Fruit fly (Drosophila melanogaster) whole organism, embryonic: ENCODE measurements around the gene stet.

Experiments
- Ada2b ChIP-seq: fragments of 200-800 bp; sonication (Bioruptor generic); IDR thresholded peaks from 2 replicates; pipeline ENCODE4 v1.3.6; 2022; ENCODE audit warnings: missing biosample characterization, missing genetic modification characterization
- Adf1 ChIP-seq: fragments of 200-800 bp; sonication (Bioruptor generic); IDR thresholded peaks from 2 replicates; pipeline ENCODE4 v1.3.6; 2022; ENCODE audit warnings: missing biosample characterization, missing genetic modification characterization
- CG10274 ChIP-seq: fragments of 200-800 bp; sonication (Bioruptor generic); optimal IDR thresholded peaks from 3 replicates; lab custom pipeline; 2017; ENCODE audit warnings: missing biosample characterization, mild to moderate bottlenecking, missing genetic modification characterization
- CG10959 ChIP-seq: fragments of 200-800 bp; sonication (Bioruptor generic); IDR thresholded peaks from 2 replicates; pipeline ENCODE4 v1.3.6; 2022; ENCODE audit warnings: missing biosample characterization, missing genetic modification characterization
- CG11085 ChIP-seq: fragments of 200-800 bp; sonication (Bioruptor generic); IDR thresholded peaks from 2 replicates; pipeline ENCODE4 v1.3.6; 2022; ENCODE audit warnings: missing biosample characterization, missing genetic modification characterization
- CG12071 ChIP-seq: fragments of 200-800 bp; sonication (Bioruptor generic); optimal IDR thresholded peaks from 3 replicates; lab custom pipeline; 2018; ENCODE audit warnings: missing biosample characterization, mild to moderate bottlenecking, missing genetic modification characterization
- CG12236 ChIP-seq: fragments of 200-800 bp; sonication (Bioruptor generic); optimal IDR thresholded peaks from 2 replicates; lab custom pipeline; 2016; ENCODE audit warnings: missing biosample characterization, missing genetic modification characterization
- CG12299 ChIP-seq: fragments of 200-800 bp; sonication (Bioruptor generic); optimal IDR thresholded peaks from 2 replicates; lab custom pipeline; 2018; ENCODE audit warnings: missing biosample characterization, mild to moderate bottlenecking, missing genetic modification characterization
- CG13624 ChIP-seq: fragments of 200-800 bp; sonication (Bioruptor generic); optimal IDR thresholded peaks from 2 replicates; lab custom pipeline; 2016; ENCODE audit warnings: missing biosample characterization, missing genetic modification characterization
- CG13894 ChIP-seq: fragments of 200-800 bp; sonication (Bioruptor generic); optimal IDR thresholded peaks from 3 replicates; lab custom pipeline; 2018; ENCODE audit warnings: missing biosample characterization, mild to moderate bottlenecking, missing genetic modification characterization, moderate library complexity
- CG14667 ChIP-seq: fragments of 200-800 bp; sonication (Bioruptor generic); IDR thresholded peaks from 2 replicates; pipeline ENCODE4 v1.3.6; 2022; ENCODE audit warnings: missing biosample characterization, missing genetic modification characterization
- CG17328 ChIP-seq: fragments of 200-800 bp; sonication (Bioruptor generic); IDR thresholded peaks from 2 replicates; pipeline ENCODE4 v1.3.6; 2022; ENCODE audit warnings: missing biosample characterization, missing genetic modification characterization
- CG18599 ChIP-seq: fragments of 200-800 bp; sonication (Bioruptor generic); optimal IDR thresholded peaks from 3 replicates; lab custom pipeline; 2017; ENCODE audit warnings: missing biosample characterization, missing genetic modification characterization, mild to moderate bottlenecking, moderate library complexity, missing genetic modification reagents
- CG18764 ChIP-seq: fragments of 200-800 bp; sonication (Bioruptor generic); optimal IDR thresholded peaks from 3 replicates; lab custom pipeline; 2016; ENCODE audit warnings: missing biosample characterization, missing genetic modification characterization
- CG30020 ChIP-seq: fragments of 200-800 bp; optimal IDR thresholded peaks from 2 replicates; lab custom pipeline; 2019; ENCODE audit warnings: missing biosample characterization, mild to moderate bottlenecking, missing genetic modification characterization, moderate library complexity
- CG32532 ChIP-seq: fragments of 200-800 bp; sonication (Bioruptor generic); IDR thresholded peaks from 2 replicates; pipeline ENCODE4 v1.3.6; 2022; ENCODE audit warnings: missing biosample characterization, missing genetic modification characterization
- CG3838 ChIP-seq: fragments of 200-800 bp; sonication (Bioruptor generic); optimal IDR thresholded peaks from 3 replicates; lab custom pipeline; 2016; ENCODE audit warnings: missing biosample characterization, missing genetic modification characterization
- CG7372 ChIP-seq: fragments of 200-800 bp; sonication (Bioruptor generic); IDR thresholded peaks from 2 replicates; pipeline ENCODE4 v1.3.6; 2022; ENCODE audit warnings: missing biosample characterization, missing genetic modification characterization
- CG7745 ChIP-seq: fragments of 200-800 bp; sonication (Bioruptor generic); optimal IDR thresholded peaks from 2 replicates; lab custom pipeline; 2018; ENCODE audit warnings: missing biosample characterization, mild to moderate bottlenecking, missing genetic modification characterization, moderate library complexity
- CG7786 ChIP-seq: fragments of 200-800 bp; sonication (Bioruptor generic); optimal IDR thresholded peaks from 2 replicates; lab custom pipeline; 2016; ENCODE audit warnings: missing biosample characterization, missing genetic modification characterization
- CG8281 ChIP-seq: fragments of 200-800 bp; sonication (Bioruptor generic); optimal IDR thresholded peaks from 2 replicates; lab custom pipeline; 2018; ENCODE audit warnings: missing biosample characterization, mild to moderate bottlenecking, missing genetic modification characterization, moderate library complexity
- Dip2 ChIP-seq: fragments of 200-800 bp; sonication (Bioruptor generic); IDR thresholded peaks from 2 replicates; pipeline ENCODE4 v1.3.6; 2022; ENCODE audit warnings: missing biosample characterization, missing genetic modification characterization
- E2f2 ChIP-seq: fragments of 200-800 bp; sonication (Bioruptor generic); IDR thresholded peaks from 2 replicates; pipeline ENCODE4 v1.3.6; 2022; ENCODE audit warnings: missing biosample characterization, missing genetic modification characterization
- GATAe ChIP-seq: fragments of 200-800 bp; sonication (Bioruptor generic); conservative IDR thresholded peaks from 2 replicates; pipeline ENCODE4 v1.3.6; 2022; ENCODE audit warnings: missing biosample characterization, missing genetic modification characterization
- HLH4C ChIP-seq: fragments of 200-800 bp; sonication (Bioruptor generic); IDR thresholded peaks from 3 replicates; pipeline ENCODE4 v1.3.6; 2022; ENCODE audit warnings: missing biosample characterization, missing genetic modification characterization; ENCODE audit not compliant: partially characterized antibody
- Hr51 ChIP-seq, 2 experiments: fragments of 200-800 bp; sonication (Bioruptor generic); optimal IDR thresholded peaks; 2 replicates in 1 of 2; 3 replicates in 1 of 2; lab custom pipeline; 2016 to 2018; ENCODE audit warnings: missing biosample characterization in 2 of 2, missing genetic modification characterization in 2 of 2, mild to moderate bottlenecking in 1 of 2, moderate library complexity in 1 of 2
- Max ChIP-seq: fragments of 200-800 bp; sonication (Bioruptor generic); optimal IDR thresholded peaks from 2 replicates; lab custom pipeline; 2016; ENCODE audit warnings: missing biosample characterization, mild to moderate bottlenecking, missing genetic modification characterization
- NK7.1 ChIP-seq: fragments of 200-800 bp; sonication (Bioruptor generic); optimal IDR thresholded peaks from 3 replicates; lab custom pipeline; 2016; ENCODE audit warnings: missing biosample characterization, missing genetic modification characterization
- Oaz ChIP-seq: fragments of 200-800 bp; sonication (Bioruptor generic); IDR thresholded peaks from 2 replicates; pipeline ENCODE4 v1.3.6; 2022; ENCODE audit warnings: missing biosample characterization, missing genetic modification characterization
- Opbp ChIP-seq: fragments of 200-800 bp; sonication (Bioruptor generic); IDR thresholded peaks from 3 replicates; pipeline ENCODE4 v1.3.6; 2022; ENCODE audit warnings: missing biosample characterization, missing genetic modification characterization; ENCODE audit not compliant: partially characterized antibody
- Ravus ChIP-seq: fragments of 200-800 bp; sonication (Bioruptor generic); IDR thresholded peaks from 2 replicates; pipeline ENCODE4 v1.3.6; 2022; ENCODE audit warnings: missing biosample characterization, missing genetic modification characterization
- Xbp1 ChIP-seq: fragments of 200-800 bp; sonication (Bioruptor generic); optimal IDR thresholded peaks from 3 replicates; lab custom pipeline; 2016; ENCODE audit warnings: missing biosample characterization, mild to moderate bottlenecking, missing genetic modification characterization
- ap ChIP-seq: fragments of 200-800 bp; sonication (Bioruptor generic); IDR thresholded peaks from 2 replicates; pipeline ENCODE4 v1.3.6; 2022; ENCODE audit warnings: missing biosample characterization, missing genetic modification characterization
- bigmax ChIP-seq: fragments of 200-800 bp; sonication (Bioruptor generic); optimal IDR thresholded peaks from 2 replicates; lab custom pipeline; 2018; ENCODE audit warnings: missing biosample characterization, mild to moderate bottlenecking, missing genetic modification characterization
- fd102C ChIP-seq: fragments of 200-800 bp; sonication (Bioruptor generic); optimal IDR thresholded peaks from 2 replicates; lab custom pipeline; 2018; ENCODE audit warnings: missing biosample characterization, mild to moderate bottlenecking, missing genetic modification characterization, moderate library complexity
- grn ChIP-seq: fragments of 200-800 bp; sonication (Bioruptor generic); optimal IDR thresholded peaks from 3 replicates; lab custom pipeline; 2017; ENCODE audit warnings: missing biosample characterization, missing genetic modification characterization
- h ChIP-seq: fragments of >200 bp; optimal IDR thresholded peaks from 2 replicates; lab custom pipeline; 2017
- hb ChIP-seq: fragments of 200-800 bp; sonication (Bioruptor generic); IDR thresholded peaks from 3 replicates; pipeline ENCODE4 v1.3.6; 2022; ENCODE audit warnings: missing biosample characterization, missing genetic modification characterization; ENCODE audit not compliant: partially characterized antibody
- insv ChIP-seq, 2 experiments: fragments of 200-800 bp; sonication (Bioruptor generic); optimal IDR thresholded peaks; 3 replicates each; lab custom pipeline; 2016 to 2018; ENCODE audit warnings: missing biosample characterization in 2 of 2, missing genetic modification characterization in 2 of 2
- kni ChIP-seq: fragments of 200-800 bp; sonication (Bioruptor generic); optimal IDR thresholded peaks from 3 replicates; lab custom pipeline; 2017; ENCODE audit warnings: mild to moderate bottlenecking, missing biosample characterization, missing genetic modification reagents, missing genetic modification characterization
- mam ChIP-seq: fragments of 200-800 bp; sonication (Bioruptor generic); optimal IDR thresholded peaks from 3 replicates; lab custom pipeline; 2016; ENCODE audit warnings: missing biosample characterization, missing genetic modification characterization
- mld ChIP-seq: fragments of 200-800 bp; sonication (Bioruptor generic); IDR thresholded peaks from 3 replicates; pipeline ENCODE4 v1.3.6; 2022; ENCODE audit warnings: missing biosample characterization, missing genetic modification characterization; ENCODE audit not compliant: partially characterized antibody
- otp ChIP-seq: fragments of 200-800 bp; sonication (Bioruptor generic); IDR thresholded peaks from 3 replicates; pipeline ENCODE4, ENCODE4 v1.3.6; 2022; ENCODE audit warnings: missing biosample characterization, missing genetic modification characterization
- pita ChIP-seq: fragments of 200-800 bp; sonication (Bioruptor generic); optimal IDR thresholded peaks from 2 replicates; lab custom pipeline; 2017; ENCODE audit warnings: missing biosample characterization, mild to moderate bottlenecking, missing genetic modification characterization
- sens ChIP-seq: fragments of 200-800 bp; sonication (Bioruptor generic); peaks from one replicate; lab custom pipeline; 2016; ENCODE audit warnings: missing biosample characterization, missing genetic modification characterization
- sim ChIP-seq: fragments of 200-800 bp; sonication (Bioruptor generic); IDR thresholded peaks from 2 replicates; pipeline ENCODE4 v1.3.6; 2022; ENCODE audit warnings: missing biosample characterization, missing genetic modification characterization
- sob ChIP-seq: fragments of 200-800 bp; sonication (Bioruptor generic); IDR thresholded peaks from 2 replicates; pipeline ENCODE4 v1.3.6; 2022; ENCODE audit warnings: missing biosample characterization, missing genetic modification characterization
- trh ChIP-seq: fragments of 200-800 bp; sonication (Bioruptor generic); optimal IDR thresholded peaks from 2 replicates; lab custom pipeline; 2016; ENCODE audit warnings: missing biosample characterization, missing genetic modification characterization
- unc-4 ChIP-seq: fragments of 200-800 bp; sonication (Bioruptor generic); IDR thresholded peaks from 2 replicates; pipeline ENCODE4 v1.3.6; 2022; ENCODE audit warnings: missing biosample characterization, missing genetic modification characterization; ENCODE audit not compliant: partially characterized antibody
- vvl ChIP-seq: fragments of 200-800 bp; sonication (Bioruptor generic); IDR thresholded peaks from 2 replicates; pipeline ENCODE4 v1.3.6; 2022; ENCODE audit warnings: missing biosample characterization, missing genetic modification characterization
- zfh2 ChIP-seq: fragments of 200-800 bp; sonication (Bioruptor generic); optimal IDR thresholded peaks from 2 replicates; lab custom pipeline; 2016; ENCODE audit warnings: missing biosample characterization, missing genetic modification characterization

stet gene

dm6 chr3L:1533699-1534431 lies 44.5 kb upstream of the stet start, which contains the start of gene Iml1 (continued):
- TF ChIP-seq otp (GFP tag; lab: Robert Waterston, UW) (no peak), fd102C (GFP tag; lab: Kevin White, UChicago) (no peak), CG13624 (no peak), Oaz (GFP tag; lab: Robert Waterston, UW) (no peak), trh (GFP tag; lab: Kevin White, UChicago) (no peak), HLH4C (GFP tag; lab: Robert Waterston, UW) (no peak), CG8281 (tag; lab: Kevin White, UChicago) (no peak), CG12071 (no peak), CG12299 (tag; lab: Kevin White, UChicago) (peak; percentile 30), Hr51 (GFP tag; optimal IDR thresholded peaks at IDR 0.05; lab: Kevin White, UChicago) (no peak), Opbp (GFP tag; lab: Robert Waterston, UW) (no peak), Xbp1 (GFP tag; lab: Kevin White, UChicago) (peak; percentile 43), mam (GFP tag; lab: Kevin White, UChicago) (no peak), hb (no peak), sim (GFP tag; lab: Robert Waterston, UW) (no peak), mld (no peak), ap (peak; percentile 21; the same call in 1 of the 2 replicates), E2f2 (no peak), pita (GFP tag; lab: Kevin White, UChicago) (no peak), CG3838 (GFP tag; lab: Kevin White, UChicago) (no peak), CG13894 (tag; lab: Kevin White, UChicago) (no peak), h (no peak), CG12236 (GFP tag; lab: Kevin White, UChicago) (no peak), Dip2 (no peak), unc-4 (GFP tag; lab: Robert Waterston, UW) (no peak), CG32532 (GFP tag; lab: Robert Waterston, UW) (peak; percentile 71), sens (GFP tag; lab: Kevin White, UChicago) (no peak), CG30020 (tag; lab: Kevin White, UChicago) (no peak), insv (GFP tag; optimal IDR thresholded peaks at IDR 0.05; lab: Kevin White, UChicago) (no peak), CG18764 (GFP tag; lab: Kevin White, UChicago) (no peak), sob (peak; percentile 63), kni (GFP tag; lab: Kevin White, UChicago) (no peak), CG7372 (GFP tag; lab: Robert Waterston, UW) (peak; percentile 20; the same call in 1 of the 2 replicates), Ada2b (no peak), zfh2 (GFP tag; lab: Kevin White, UChicago) (peak; percentile 56), Adf1 (GFP tag; lab: Robert Waterston, UW) (no peak), CG10959 (no peak), CG18599 (GFP tag; lab: Kevin White, UChicago) (no peak), CG17328 (GFP tag; lab: Robert Waterston, UW) (no peak), GATAe (GFP tag; lab: Robert Waterston, UW) (no peak), CG14667 (GFP tag; lab: Robert Waterston, UW) (peak; percentile 31; the same call in 1 of the 2 replicates), CG7786 (GFP tag; lab: Kevin White, UChicago) (no peak), Ravus (GFP tag; lab: Robert Waterston, UW) (no peak), grn (GFP tag; lab: Kevin White, UChicago) (no peak), CG10274 (GFP tag; lab: Kevin White, UChicago) (no peak), CG7745 (tag; lab: Kevin White, UChicago) (peak; percentile 60), CG11085 (GFP tag; lab: Robert Waterston, UW) (0 out of 2 replicates have a peak, but pooled peaks have one; percentile 20), bigmax (no peak), NK7.1 (GFP tag; lab: Kevin White, UChicago) (no peak), vvl (GFP tag; lab: Robert Waterston, UW) (peak; percentile 70), Max (GFP tag; lab: Kevin White, UChicago) (no peak)
